Fruit fly (Drosophila melanogaster) whole organism, pupa: ENCODE data around the gene CG5516.

Experiments
- CG10348 ChIP-seq: fragments of 200-800 bp; sonication (Bioruptor generic); IDR thresholded peaks from 2 replicates; pipeline ENCODE4 v1.3.6; 2022; ENCODE audit warnings: missing biosample characterization, missing genetic modification characterization
- CG12605 ChIP-seq: fragments of 200-800 bp; sonication (Bioruptor generic); IDR thresholded peaks from 2 replicates; pipeline ENCODE4 v1.3.6; 2022; ENCODE audit warnings: missing biosample characterization, missing genetic modification characterization
- CG13204 ChIP-seq: fragments of 200-800 bp; sonication (Bioruptor generic); optimal IDR thresholded peaks from 2 replicates; lab custom pipeline; 2018; ENCODE audit warnings: missing biosample characterization, mild to moderate bottlenecking, missing genetic modification characterization, moderate library complexity
- CG14655 ChIP-seq: fragments of 200-800 bp; sonication (Bioruptor generic); optimal IDR thresholded peaks from 3 replicates; lab custom pipeline; 2017; ENCODE audit warnings: mild to moderate bottlenecking, missing biosample characterization, missing genetic modification reagents, missing genetic modification characterization
- CG15710 ChIP-seq: fragments of 200-800 bp; sonication (Bioruptor generic); optimal IDR thresholded peaks from 2 replicates; lab custom pipeline; 2018; ENCODE audit warnings: missing biosample characterization, mild to moderate bottlenecking, missing genetic modification characterization, moderate library complexity
- CG17806 ChIP-seq: fragments of 200-800 bp; sonication (Bioruptor generic); optimal IDR thresholded peaks from 2 replicates; lab custom pipeline; 2018; ENCODE audit warnings: missing biosample characterization, mild to moderate bottlenecking, missing genetic modification characterization, moderate library complexity
- CG32121 ChIP-seq: fragments of 200-800 bp; sonication (Bioruptor generic); IDR thresholded peaks from 2 replicates; pipeline ENCODE4 v1.3.6; 2022; ENCODE audit warnings: missing biosample characterization, missing genetic modification characterization
- CG34367 ChIP-seq: fragments of 200-800 bp; sonication (Bioruptor generic); optimal IDR thresholded peaks from 2 replicates; lab custom pipeline; 2018; ENCODE audit warnings: missing biosample characterization, mild to moderate bottlenecking, missing genetic modification characterization
- CG4496 ChIP-seq: fragments of 200-800 bp; sonication (Bioruptor generic); IDR thresholded peaks from 3 replicates; pipeline ENCODE4 v1.3.6; 2022; ENCODE audit warnings: missing biosample characterization, missing genetic modification characterization
- CG8159 ChIP-seq: fragments of 200-800 bp; sonication (Bioruptor generic); optimal IDR thresholded peaks from 3 replicates; lab custom pipeline; 2018; ENCODE audit warnings: missing biosample characterization, mild to moderate bottlenecking, missing genetic modification characterization, moderate library complexity
- CG8301 ChIP-seq: fragments of 200-800 bp; sonication (Bioruptor generic); optimal IDR thresholded peaks from 2 replicates; lab custom pipeline; 2018; ENCODE audit warnings: missing biosample characterization, mild to moderate bottlenecking, missing genetic modification characterization
- CG9948 ChIP-seq: fragments of 200-800 bp; sonication (Bioruptor generic); optimal IDR thresholded peaks from 2 replicates; lab custom pipeline; 2018; ENCODE audit warnings: missing biosample characterization, mild to moderate bottlenecking, missing genetic modification characterization, moderate library complexity
- D1 ChIP-seq: fragments of 200-800 bp; sonication (Bioruptor generic); optimal IDR thresholded peaks from 2 replicates; lab custom pipeline; 2018; ENCODE audit warnings: missing biosample characterization, mild to moderate bottlenecking, missing genetic modification characterization, moderate library complexity
- EcR ChIP-seq: fragments of 200-800 bp; sonication (Bioruptor generic); optimal IDR thresholded peaks from 3 replicates; lab custom pipeline; 2019; ENCODE audit warnings: missing biosample characterization, missing genetic modification characterization, mild to moderate bottlenecking, moderate library complexity, missing genetic modification reagents
- Ets98B ChIP-seq: fragments of 200-800 bp; sonication (Bioruptor generic); IDR thresholded peaks from 2 replicates; pipeline ENCODE4 v1.3.6; 2022; ENCODE audit warnings: missing biosample characterization, missing genetic modification characterization
- Pif1A ChIP-seq: fragments of 200-800 bp; sonication (Bioruptor generic); optimal IDR thresholded peaks from 3 replicates; lab custom pipeline; 2016; ENCODE audit warnings: missing biosample characterization, missing genetic modification characterization
- Pif1B ChIP-seq: fragments of 200-800 bp; sonication (Bioruptor generic); optimal IDR thresholded peaks from 3 replicates; lab custom pipeline; 2016; ENCODE audit warnings: missing biosample characterization, missing genetic modification characterization
- Snoo ChIP-seq: fragments of 200-800 bp; sonication (Bioruptor generic); optimal IDR thresholded peaks from 3 replicates; lab custom pipeline; 2017; ENCODE audit warnings: missing biosample characterization, mild to moderate bottlenecking, missing genetic modification characterization, inconsistent platforms
- fd96Ca ChIP-seq: fragments of 200-800 bp; sonication (Bioruptor generic); IDR thresholded peaks from 3 replicates; pipeline ENCODE4 v1.3.6; 2022; ENCODE audit warnings: missing biosample characterization, missing genetic modification characterization
- gl ChIP-seq: fragments of 200-800 bp; sonication (Bioruptor generic); optimal IDR thresholded peaks from 2 replicates; lab custom pipeline; 2018; ENCODE audit warnings: missing biosample characterization, mild to moderate bottlenecking, missing genetic modification characterization
- rn ChIP-seq: fragments of 200-800 bp; sonication (Bioruptor generic); IDR thresholded peaks from 2 replicates; pipeline ENCODE4 v1.3.6; 2022; ENCODE audit warnings: missing biosample characterization, missing genetic modification characterization

The CG5516 gene

dm6 chr3R:15933609-15934232 is 30.0 kb upstream of the CG5516 start, which contains the start of the genes CG5478 and blp:
CG5478 (minus strand) TSS chr3R:15933734.
blp (plus strand) TSS chr3R:15933847.
- TF ChIP-seq CG4496 (0 out of 3 replicates have a peak, but pooled peaks have one; percentile 8), CG34367 (no peak)

- TF ChIP-seq CG4496 (0 out of 3 replicates have a peak, but pooled peaks have one; percentile 12), CG14655 (no peak), gl (tag; lab: Kevin White, UChicago) (no peak), CG12605 (GFP tag; lab: Robert Waterston, UW) (no peak), CG32121 (GFP tag; lab: Robert Waterston, UW) (peak; percentile 18; the same call in 1 of the 2 replicates), CG34367 (no peak), fd96Ca (GFP tag; lab: Robert Waterston, UW) (no peak)
Measured at dm6 chr3R:15934952-15935351, 28.7 kb upstream of the CG5516 start, which contains the start of gene Sap47. Sap47 (plus strand) TSS chr3R:15935100.

dm6 chr3R:15935538-15935937 is 28.1 kb upstream of the CG5516 start:
- TF ChIP-seq CG12605 (GFP tag; lab: Robert Waterston, UW): no peak
- no peak for TF ChIP-seq Ets98B (GFP tag; lab: Robert Waterston, UW)
- TF ChIP-seq CG32121 (GFP tag; lab: Robert Waterston, UW): no peak
- TF ChIP-seq CG17806 (tag; lab: Kevin White, UChicago): no peak
- no peak for TF ChIP-seq CG9948
- no peak for TF ChIP-seq CG34367
- no peak for TF ChIP-seq Snoo (tag; lab: Kevin White, UChicago)
- TF ChIP-seq fd96Ca (GFP tag; lab: Robert Waterston, UW): no peak
- TF ChIP-seq EcR (GFP tag; lab: Kevin White, UChicago): no peak
- TF ChIP-seq D1 (tag; lab: Kevin White, UChicago): no peak
- TF ChIP-seq CG10348: no peak
- TF ChIP-seq CG8301 (tag; lab: Kevin White, UChicago): no peak
- TF ChIP-seq Pif1A (GFP tag; lab: Kevin White, UChicago): no peak
- no peak for TF ChIP-seq Pif1B
- no peak for TF ChIP-seq rn
- TF ChIP-seq, all 21 proteins: peak for 0

- no peak for TF ChIP-seq fd96Ca (GFP tag; lab: Robert Waterston, UW)
- no peak for TF ChIP-seq CG8301 (tag; lab: Kevin White, UChicago)
- TF ChIP-seq gl (tag; lab: Kevin White, UChicago): no peak
- TF ChIP-seq CG13204 (GFP tag; lab: Kevin White, UChicago): no peak
- no peak for TF ChIP-seq Pif1A (GFP tag; lab: Kevin White, UChicago)
- no peak for TF ChIP-seq CG4496
- no peak for TF ChIP-seq CG8159 (tag; lab: Kevin White, UChicago)
- TF ChIP-seq Ets98B (GFP tag; lab: Robert Waterston, UW): no peak
- no peak for TF ChIP-seq CG15710 (tag; lab: Kevin White, UChicago)
- TF ChIP-seq CG10348: no peak
- no peak for TF ChIP-seq CG9948
- TF ChIP-seq Snoo (tag; lab: Kevin White, UChicago): no peak
- no peak for TF ChIP-seq CG12605 (GFP tag; lab: Robert Waterston, UW)
- TF ChIP-seq D1 (tag; lab: Kevin White, UChicago): no peak
- TF ChIP-seq CG32121 (GFP tag; lab: Robert Waterston, UW): no peak
- no peak for TF ChIP-seq CG14655
- TF ChIP-seq CG34367: no peak
- TF ChIP-seq Pif1B: no peak
- TF ChIP-seq, all 21 proteins: peak for 0
Measured at dm6 chr3R:15937708-15938107, 26.0 kb upstream of the CG5516 start.

- TF ChIP-seq Pif1B (no peak), Snoo (tag; lab: Kevin White, UChicago) (no peak), D1 (tag; lab: Kevin White, UChicago) (no peak), gl (tag; lab: Kevin White, UChicago) (no peak), CG12605 (GFP tag; lab: Robert Waterston, UW) (no peak), CG9948 (no peak), fd96Ca (GFP tag; lab: Robert Waterston, UW) (no peak), CG32121 (GFP tag; lab: Robert Waterston, UW) (no peak), Ets98B (GFP tag; lab: Robert Waterston, UW) (no peak), CG10348 (no peak), CG8159 (tag; lab: Kevin White, UChicago) (no peak), rn (no peak), CG8301 (tag; lab: Kevin White, UChicago) (no peak), CG34367 (no peak), CG4496 (no peak), EcR (GFP tag; lab: Kevin White, UChicago) (no peak)
- TF ChIP-seq, all 21 proteins: peak for 0
Measured at dm6 chr3R:15947605-15948004, 16.1 kb upstream of the CG5516 start.

- TF ChIP-seq CG12605 (GFP tag; lab: Robert Waterston, UW): no peak
- TF ChIP-seq CG10348: no peak
- TF ChIP-seq Pif1B: no peak
- TF ChIP-seq CG15710 (tag; lab: Kevin White, UChicago): no peak
- no peak for TF ChIP-seq Snoo (tag; lab: Kevin White, UChicago)
- no peak for TF ChIP-seq CG17806 (tag; lab: Kevin White, UChicago)
- TF ChIP-seq CG9948: no peak
- no peak for TF ChIP-seq Pif1A (GFP tag; lab: Kevin White, UChicago)
- TF ChIP-seq Ets98B (GFP tag; lab: Robert Waterston, UW): no peak
- TF ChIP-seq CG8159 (tag; lab: Kevin White, UChicago): no peak
- no peak for TF ChIP-seq rn
Measured at dm6 chr3R:15950843-15951242, 12.8 kb upstream of the CG5516 start, which contains the start of the genes CG31088 and CG46383. CG31088 (minus strand) TSS chr3R:15950943. CG46383 (minus strand) TSS chr3R:15950943.
